Fruit fly (Drosophila melanogaster): ENCODE measurements around the gene CG12099.

The CG12099 gene

DNA sequence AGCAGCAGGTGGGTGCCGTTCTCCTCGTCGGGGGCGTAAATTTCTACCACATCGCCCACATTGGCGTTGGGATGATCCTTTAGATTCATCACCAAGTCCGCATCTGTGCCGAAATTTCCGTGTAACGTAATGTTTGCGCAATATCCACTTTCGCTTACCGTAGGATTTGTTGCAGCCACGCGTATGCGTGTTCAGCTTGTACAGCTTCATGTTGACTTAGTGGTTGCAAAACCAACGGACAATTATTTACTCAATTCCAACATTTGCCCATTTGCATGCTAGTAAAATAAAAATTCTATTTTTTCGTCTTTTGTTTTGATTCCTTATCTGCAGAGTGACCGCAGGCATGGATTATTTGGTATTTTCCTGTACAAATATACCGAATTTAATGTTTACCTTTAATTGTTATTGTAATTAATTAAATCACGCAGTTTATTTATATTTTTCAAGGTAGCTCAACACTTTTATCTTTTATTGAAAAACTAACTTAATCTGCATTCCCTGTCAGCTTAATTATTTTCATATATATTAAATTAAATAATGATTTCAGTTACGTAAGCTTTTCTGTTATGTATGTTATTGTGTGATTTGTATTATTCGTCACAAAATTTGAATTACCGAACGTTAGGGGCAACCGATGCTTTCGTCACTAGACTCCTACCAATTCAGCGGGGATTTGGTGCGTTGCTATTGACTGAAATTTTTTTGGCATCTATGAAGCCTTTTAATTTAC lies 24.4 kb downstream of the CG12099 start, which contains the start of gene Iml1 (continued):
- no peak for TF ChIP-seq Atf3 (GFP tag; optimal IDR thresholded peaks at IDR 0.05)
- peak; percentile 39; the same call in 1 of the 2 replicates for TF ChIP-seq CG14014 (GFP tag; IDR thresholded peaks at IDR 0.05)
- TF ChIP-seq sob (GFP tag; IDR thresholded peaks at IDR 0.05), result peak; percentile 63
- no peak for TF ChIP-seq CG18476 (GFP tag; optimal IDR thresholded peaks at IDR 0.05)
- peak; percentile 29 for TF ChIP-seq Six4 (GFP tag; optimal IDR thresholded peaks at IDR 0.05)
- TF ChIP-seq Xrp1 (GFP tag; IDR thresholded peaks at IDR 0.05), result no peak
- TF ChIP-seq gem (tag; optimal IDR thresholded peaks at IDR 0.05), result no peak
- TF ChIP-seq CG3407 (GFP tag; optimal IDR thresholded peaks at IDR 0.05), result no peak
- TF ChIP-seq Pdp1 (GFP tag; optimal IDR thresholded peaks at IDR 0.05), result peak; percentile 33 to 84
- TF ChIP-seq Gsc (GFP tag; IDR thresholded peaks at IDR 0.05), result no peak
- TF ChIP-seq stwl (tag; optimal IDR thresholded peaks at IDR 0.05), result no peak
- no peak for TF ChIP-seq Stat92E (GFP tag; optimal IDR thresholded peaks at IDR 0.05)
- peak; percentile 33; the same call in 1 of the 2 replicates for TF ChIP-seq Atf6 (GFP tag; IDR thresholded peaks at IDR 0.05)
- TF ChIP-seq nmo (GFP tag; optimal IDR thresholded peaks at IDR 0.05), result peak; percentile 71
- TF ChIP-seq CG11560 (tag; IDR thresholded peaks at IDR 0.05), result peak; percentile 21; the same call in 1 of the 3 replicates
- TF ChIP-seq sr (GFP tag; IDR thresholded peaks at IDR 0.05), result no peak
- peak; percentile 58 for TF ChIP-seq CG17829 (tag; optimal IDR thresholded peaks at IDR 0.05)
- no peak for TF ChIP-seq pros (GFP tag; optimal IDR thresholded peaks at IDR 0.05)
- no peak for TF ChIP-seq wor (GFP tag; IDR thresholded peaks at IDR 0.05)
- no peak for TF ChIP-seq D19A (tag; optimal IDR thresholded peaks at IDR 0.05)
- 0 out of 2 replicates have a peak, but pooled peaks have one; percentile 14 for TF ChIP-seq Rx (GFP tag; IDR thresholded peaks at IDR 0.05)
- peak; percentile 43 for TF ChIP-seq Xbp1 (GFP tag; optimal IDR thresholded peaks at IDR 0.05)
- TF ChIP-seq pita (GFP tag; optimal IDR thresholded peaks at IDR 0.05), result no peak
- no peak for TF ChIP-seq gce (GFP tag; IDR thresholded peaks at IDR 0.05)
- no peak for TF ChIP-seq Camta (GFP tag; optimal IDR thresholded peaks at IDR 0.05)
- TF ChIP-seq sug (tag; optimal IDR thresholded peaks at IDR 0.05), result no peak
- no peak; the same call in 2 of the 3 replicates for TF ChIP-seq CG16813 (GFP tag; IDR thresholded peaks at IDR 0.05; ENCODE audit: partially characterized antibody)
- no peak for TF ChIP-seq pho (GFP tag; optimal IDR thresholded peaks at IDR 0.05)
- TF ChIP-seq run (tag; optimal IDR thresholded peaks at IDR 0.05), result no peak
- TF ChIP-seq CG14965 (GFP tag; optimal IDR thresholded peaks at IDR 0.05; ENCODE audit: borderline replicate concordance), result no peak
- no peak; the same call in 2 of the 3 replicates for TF ChIP-seq CG17361 (GFP tag; IDR thresholded peaks at IDR 0.05)
- TF ChIP-seq CG3847 (GFP tag; IDR thresholded peaks at IDR 0.05), result no peak
- TF ChIP-seq jing (GFP tag; optimal IDR thresholded peaks at IDR 0.05), result no peak
- no peak for TF ChIP-seq CG17612 (GFP tag; IDR thresholded peaks at IDR 0.05)
- TF ChIP-seq CG3838 (GFP tag; optimal IDR thresholded peaks at IDR 0.05), result no peak
- TF ChIP-seq pum (GFP tag; optimal IDR thresholded peaks at IDR 0.05), result no peak
- no peak; the same call in 2 of the 3 replicates for TF ChIP-seq B-H1 (GFP tag; IDR thresholded peaks at IDR 0.05)
- no peak for TF ChIP-seq CG33557 (GFP tag; optimal IDR thresholded peaks at IDR 0.05)
- TF ChIP-seq CG18011 (GFP tag; optimal IDR thresholded peaks at IDR 0.05), result no peak
- TF ChIP-seq Oaz (GFP tag; IDR thresholded peaks at IDR 0.05), result no peak
- no peak for TF ChIP-seq Vsx1 (GFP tag; optimal IDR thresholded peaks at IDR 0.05)
- TF ChIP-seq lola (GFP tag; optimal IDR thresholded peaks at IDR 0.05), result no peak
- TF ChIP-seq tll (GFP tag; optimal IDR thresholded peaks at IDR 0.05), result no peak
- TF ChIP-seq CG8944 (GFP tag; optimal IDR thresholded peaks at IDR 0.05), result no peak
- TF ChIP-seq sc (optimal IDR thresholded peaks at IDR 0.05), result no peak
- TF ChIP-seq sc (GFP tag; optimal IDR thresholded peaks at IDR 0.05), result no peak
- TF ChIP-seq CG11247 (GFP tag; IDR thresholded peaks at IDR 0.05), result peak; percentile 50
- no peak for TF ChIP-seq CG7786 (GFP tag; optimal IDR thresholded peaks at IDR 0.05)
- no peak for TF ChIP-seq HmgZ (tag; optimal IDR thresholded peaks at IDR 0.05)
- no peak for TF ChIP-seq Hr39 (optimal IDR thresholded peaks at IDR 0.05)
